Fruit fly (Drosophila melanogaster) whole organism, adult: ENCODE data around the gene CG33169.

Experiments used
- CG11617 ChIP-seq: fragments of 200-800 bp; sonication (Bioruptor generic); optimal IDR thresholded peaks from 2 replicates; lab custom pipeline; 2017; ENCODE audit warnings: mild to moderate bottlenecking, missing biosample characterization, missing genetic modification reagents, missing genetic modification characterization
- CG12768 ChIP-seq: fragments of 200-800 bp; sonication (Bioruptor generic); optimal IDR thresholded peaks from 2 replicates; lab custom pipeline; 2017; ENCODE audit warnings: missing biosample characterization, missing genetic modification characterization, mild to moderate bottlenecking, moderate library complexity, missing genetic modification reagents
- CG1620 ChIP-seq: fragments of 200-800 bp; sonication (Bioruptor generic); optimal IDR thresholded peaks from 2 replicates; lab custom pipeline; 2016; ENCODE audit warnings: missing biosample characterization, missing genetic modification characterization
- CG33017 ChIP-seq: fragments of 200-800 bp; sonication (Bioruptor generic); optimal IDR thresholded peaks from 2 replicates; lab custom pipeline; 2018; ENCODE audit warnings: missing biosample characterization, mild to moderate bottlenecking, missing genetic modification characterization, moderate library complexity
- CG5204 ChIP-seq: fragments of 200-800 bp; sonication (Bioruptor generic); optimal IDR thresholded peaks from 2 replicates; lab custom pipeline; 2016; ENCODE audit warnings: missing biosample characterization, missing genetic modification characterization
- CG7045 ChIP-seq: fragments of 200-800 bp; sonication (Bioruptor generic); optimal IDR thresholded peaks from 2 replicates; lab custom pipeline; 2017; ENCODE audit warnings: missing biosample characterization, mild to moderate bottlenecking, missing genetic modification characterization
- Clk ChIP-seq: fragments of 200-800 bp; sonication (Bioruptor generic); optimal IDR thresholded peaks from 2 replicates; lab custom pipeline; 2017; ENCODE audit warnings: missing biosample characterization, missing genetic modification characterization
- Crg-1 ChIP-seq: fragments of 200-800 bp; sonication (Bioruptor generic); optimal IDR thresholded peaks from 2 replicates; lab custom pipeline; 2016; ENCODE audit warnings: missing biosample characterization, missing genetic modification characterization
- Mnt ChIP-seq: fragments of 200-800 bp; sonication (Bioruptor generic); optimal IDR thresholded peaks from 2 replicates; lab custom pipeline; 2016; ENCODE audit warnings: missing biosample characterization, mild to moderate bottlenecking, missing genetic modification characterization
- cic ChIP-seq: fragments of 200-800 bp; sonication (Bioruptor generic); optimal IDR thresholded peaks from 2 replicates; lab custom pipeline; 2017; ENCODE audit warnings: missing biosample characterization, mild to moderate bottlenecking, missing genetic modification characterization, moderate library complexity
- ovo ChIP-seq: fragments of 200-800 bp; sonication (Bioruptor generic); optimal IDR thresholded peaks from 2 replicates; lab custom pipeline; 2016; ENCODE audit warnings: missing biosample characterization, missing genetic modification characterization
- pad ChIP-seq: fragments of 200-800 bp; sonication (Bioruptor generic); optimal IDR thresholded peaks from 3 replicates; lab custom pipeline; 2017; ENCODE audit warnings: missing biosample characterization, missing genetic modification characterization, mild to moderate bottlenecking, moderate library complexity, missing genetic modification reagents
- tj ChIP-seq: fragments of 200-800 bp; sonication (Bioruptor generic); optimal IDR thresholded peaks from 3 replicates; lab custom pipeline; 2017; ENCODE audit warnings: missing biosample characterization, mild to moderate bottlenecking, missing genetic modification characterization, moderate library complexity
- toe ChIP-seq: fragments of 200-800 bp; sonication (Bioruptor generic); optimal IDR thresholded peaks from 2 replicates; lab custom pipeline; 2016; ENCODE audit warnings: missing biosample characterization, missing genetic modification characterization

- no peak for TF ChIP-seq CG1620
- no peak for TF ChIP-seq cic (GFP tag; lab: Kevin White, UChicago)
- TF ChIP-seq CG7045 (GFP tag; lab: Kevin White, UChicago) = no peak
- no peak for TF ChIP-seq CG5204 (GFP tag; lab: Kevin White, UChicago)
- TF ChIP-seq CG12768 (GFP tag; lab: Kevin White, UChicago) = no peak
- no peak for TF ChIP-seq CG33017 (tag; lab: Kevin White, UChicago)
- no peak for TF ChIP-seq ovo (GFP tag; lab: Kevin White, UChicago)
- TF ChIP-seq toe (GFP tag; lab: Kevin White, UChicago) = no peak
- TF ChIP-seq tj = no peak
- TF ChIP-seq Crg-1 = no peak
- no peak for TF ChIP-seq pad (GFP tag; lab: Kevin White, UChicago)
- no peak for TF ChIP-seq Clk (GFP tag; lab: Kevin White, UChicago)
- TF ChIP-seq Mnt (GFP tag; lab: Kevin White, UChicago) = no peak
- no peak for TF ChIP-seq CG11617 (GFP tag; lab: Kevin White, UChicago)
These were observed 31.1 kb downstream of the CG33169 start for dm6 chr3L:22894689-22895283.
